Fruit fly (Drosophila melanogaster) whole organism, embryonic: ENCODE measurements around the gene Mzt1.
A peak's percentile ranks its signal among the peaks of the same experiment; 100 is the strongest.

ENCODE experiments used
- Ada2b ChIP-seq: fragments of 200-800 bp; sonication (Bioruptor generic); IDR thresholded peaks from 2 replicates; pipeline ENCODE4 v1.3.6; 2022; ENCODE audit warnings: missing biosample characterization, missing genetic modification characterization
- CG10147 ChIP-seq: fragments of 200-800 bp; sonication (Bioruptor generic); optimal IDR thresholded peaks from 2 replicates; lab custom pipeline; 2019; ENCODE audit warnings: missing biosample characterization, mild to moderate bottlenecking, missing genetic modification characterization, moderate library complexity
- CG10431 ChIP-seq: fragments of 200-800 bp; sonication (Bioruptor generic); optimal IDR thresholded peaks from 3 replicates; lab custom pipeline; 2018; ENCODE audit warnings: missing biosample characterization, mild to moderate bottlenecking, missing genetic modification characterization
- CG15696 ChIP-seq: fragments of 200-800 bp; sonication (Bioruptor generic); optimal IDR thresholded peaks from 2 replicates; lab custom pipeline; 2019; ENCODE audit warnings: missing biosample characterization, mild to moderate bottlenecking, missing genetic modification characterization, moderate library complexity
- CG18476 ChIP-seq: fragments of 200-800 bp; sonication (Bioruptor generic); optimal IDR thresholded peaks from 2 replicates; lab custom pipeline; 2016; ENCODE audit warnings: missing biosample characterization, mild to moderate bottlenecking, missing genetic modification characterization
- CG18599 ChIP-seq: fragments of 200-800 bp; sonication (Bioruptor generic); optimal IDR thresholded peaks from 3 replicates; lab custom pipeline; 2017; ENCODE audit warnings: missing biosample characterization, missing genetic modification characterization, mild to moderate bottlenecking, moderate library complexity, missing genetic modification reagents
- CG2202 ChIP-seq: fragments of 200-800 bp; sonication (Bioruptor generic); optimal IDR thresholded peaks from 2 replicates; lab custom pipeline; 2018; ENCODE audit warnings: missing biosample characterization, mild to moderate bottlenecking, missing genetic modification characterization
- CG2678 ChIP-seq: fragments of 200-800 bp; sonication (Bioruptor generic); optimal IDR thresholded peaks from 3 replicates; lab custom pipeline; 2019; ENCODE audit warnings: missing biosample characterization, mild to moderate bottlenecking, missing genetic modification characterization, moderate library complexity
- CG31365 ChIP-seq: fragments of 200-800 bp; sonication (Bioruptor generic); optimal IDR thresholded peaks from 2 replicates; lab custom pipeline; 2018; ENCODE audit warnings: missing biosample characterization, mild to moderate bottlenecking, missing genetic modification characterization
- CG31388 ChIP-seq: fragments of 200-800 bp; sonication (Bioruptor generic); optimal IDR thresholded peaks from 2 replicates; lab custom pipeline; 2016; ENCODE audit warnings: missing biosample characterization, missing genetic modification characterization
- CG3281 ChIP-seq: fragments of 200-800 bp; sonication (Bioruptor generic); optimal IDR thresholded peaks from 3 replicates; lab custom pipeline; 2017; ENCODE audit warnings: missing biosample characterization, mild to moderate bottlenecking, missing genetic modification characterization
- CG34376 ChIP-seq: fragments of 200-800 bp; sonication (Bioruptor generic); optimal IDR thresholded peaks from 2 replicates; lab custom pipeline; 2018; ENCODE audit warnings: missing biosample characterization, mild to moderate bottlenecking, missing genetic modification characterization
- CG4820 ChIP-seq: fragments of 200-800 bp; sonication (Bioruptor generic); optimal IDR thresholded peaks from 3 replicates; lab custom pipeline; 2016; ENCODE audit warnings: missing biosample characterization, missing genetic modification characterization
- CG6854 ChIP-seq: fragments of 200-800 bp; sonication (Bioruptor generic); optimal IDR thresholded peaks from 3 replicates; lab custom pipeline; 2017; ENCODE audit warnings: missing biosample characterization, mild to moderate bottlenecking, missing genetic modification characterization
- CG7963 ChIP-seq: fragments of 200-800 bp; sonication (Bioruptor generic); IDR thresholded peaks from 3 replicates; pipeline ENCODE4 v1.3.6; 2022; ENCODE audit warnings: missing biosample characterization, missing genetic modification characterization; ENCODE audit not compliant: partially characterized antibody
- Dbx ChIP-seq: fragments of 200-800 bp; sonication (Bioruptor generic); IDR thresholded peaks from 3 replicates; pipeline ENCODE4 v1.3.6; 2022; ENCODE audit warnings: missing biosample characterization, missing genetic modification characterization
- Dip2 ChIP-seq: fragments of 200-800 bp; sonication (Bioruptor generic); IDR thresholded peaks from 2 replicates; pipeline ENCODE4 v1.3.6; 2022; ENCODE audit warnings: missing biosample characterization, missing genetic modification characterization
- Drgx ChIP-seq: fragments of 200-800 bp; sonication (Bioruptor generic); IDR thresholded peaks from 2 replicates; pipeline ENCODE4 v1.3.6; 2022; ENCODE audit warnings: missing biosample characterization, missing genetic modification characterization
- ERR ChIP-seq: fragments of 200-800 bp; sonication (Bioruptor generic); optimal IDR thresholded peaks from 2 replicates; lab custom pipeline; 2016; ENCODE audit warnings: missing biosample characterization, missing genetic modification characterization
- Ets65A ChIP-seq: fragments of 200-800 bp; sonication (Bioruptor generic); peaks from one replicate; lab custom pipeline; 2016; ENCODE audit warnings: missing biosample characterization, missing genetic modification characterization
- Fer3 ChIP-seq: fragments of 200-800 bp; sonication (Bioruptor generic); optimal IDR thresholded peaks from 2 replicates; lab custom pipeline; 2018; ENCODE audit warnings: missing biosample characterization, mild to moderate bottlenecking, missing genetic modification characterization, moderate library complexity
- HLH3B ChIP-seq: fragments of 200-800 bp; sonication (Bioruptor generic); IDR thresholded peaks from 2 replicates; pipeline ENCODE4 v1.3.6; 2022; ENCODE audit warnings: missing biosample characterization, missing genetic modification characterization
- Max ChIP-seq: fragments of 200-800 bp; sonication (Bioruptor generic); optimal IDR thresholded peaks from 2 replicates; lab custom pipeline; 2016; ENCODE audit warnings: missing biosample characterization, mild to moderate bottlenecking, missing genetic modification characterization
- Med ChIP-seq: fragments of 200-800 bp; sonication (Bioruptor generic); peaks from one replicate; lab custom pipeline; 2016; ENCODE audit warnings: missing biosample characterization, missing genetic modification characterization, mild to moderate bottlenecking, inconsistent platforms, moderate library complexity
- Meics ChIP-seq: fragments of 200-800 bp; sonication (Bioruptor generic); optimal IDR thresholded peaks from 2 replicates; lab custom pipeline; 2017; ENCODE audit warnings: missing biosample characterization, mild to moderate bottlenecking, missing genetic modification characterization
- NfI ChIP-seq: fragments of 200-800 bp; sonication (Bioruptor generic); optimal IDR thresholded peaks from 3 replicates; lab custom pipeline; 2018; ENCODE audit warnings: missing biosample characterization, mild to moderate bottlenecking, missing genetic modification characterization, moderate library complexity
- PHDP ChIP-seq: fragments of 200-800 bp; sonication (Bioruptor generic); optimal IDR thresholded peaks from 3 replicates; lab custom pipeline; 2018; ENCODE audit warnings: missing biosample characterization, mild to moderate bottlenecking, missing genetic modification characterization, moderate library complexity
- Pdp1 ChIP-seq, 2 experiments: fragments of 200-800 bp; sonication (Bioruptor generic); optimal IDR thresholded peaks; 3 replicates each; lab custom pipeline; 2016; ENCODE audit warnings: missing biosample characterization in 2 of 2, missing genetic modification characterization in 2 of 2, mild to moderate bottlenecking in 1 of 2, moderate library complexity in 1 of 2
- Ptx1 ChIP-seq: fragments of 200-800 bp; sonication (Bioruptor generic); IDR thresholded peaks from 2 replicates; pipeline ENCODE4 v1.3.6; 2022; ENCODE audit warnings: missing biosample characterization, missing genetic modification characterization
- Ssrp ChIP-seq: fragments of 200-800 bp; sonication (Bioruptor generic); optimal IDR thresholded peaks from 2 replicates; lab custom pipeline; 2018; ENCODE audit warnings: missing biosample characterization, mild to moderate bottlenecking, missing genetic modification characterization, moderate library complexity
- Tbp ChIP-seq: fragments of >200 bp; optimal IDR thresholded peaks from 2 replicates; lab custom pipeline; 2018; ENCODE audit warnings: missing biosample characterization, missing genetic modification characterization
- Xrp1 ChIP-seq: fragments of 200-800 bp; sonication (Bioruptor generic); IDR thresholded peaks from 2 replicates; pipeline ENCODE4 v1.3.6; 2022; ENCODE audit warnings: missing biosample characterization, missing genetic modification characterization
- ap ChIP-seq: fragments of 200-800 bp; sonication (Bioruptor generic); IDR thresholded peaks from 2 replicates; pipeline ENCODE4 v1.3.6; 2022; ENCODE audit warnings: missing biosample characterization, missing genetic modification characterization
- br ChIP-seq: fragments of >200 bp; optimal IDR thresholded peaks from 2 replicates; lab custom pipeline; 2017
- danr ChIP-seq: fragments of 200-800 bp; sonication (Bioruptor generic); IDR thresholded peaks from 2 replicates; pipeline ENCODE4 v1.3.6; 2022; ENCODE audit warnings: missing biosample characterization, missing genetic modification characterization
- dysf ChIP-seq: fragments of 200-800 bp; sonication (Bioruptor generic); IDR thresholded peaks from 3 replicates; pipeline ENCODE4 v1.3.6; 2022; ENCODE audit warnings: missing biosample characterization, missing genetic modification characterization
- gem ChIP-seq: fragments of 200-800 bp; sonication (Bioruptor generic); optimal IDR thresholded peaks from 2 replicates; lab custom pipeline; 2019; ENCODE audit warnings: missing biosample characterization, mild to moderate bottlenecking, missing genetic modification characterization, moderate library complexity
- gsb-n ChIP-seq: fragments of 200-800 bp; sonication (Bioruptor generic); optimal IDR thresholded peaks from 3 replicates; lab custom pipeline; 2018; ENCODE audit warnings: missing biosample characterization, mild to moderate bottlenecking, missing genetic modification characterization
- kay ChIP-seq: fragments of 200-800 bp; sonication (Bioruptor generic); optimal IDR thresholded peaks from 2 replicates; lab custom pipeline; 2016; ENCODE audit warnings: missing biosample characterization, missing genetic modification characterization
- knrl ChIP-seq: fragments of 200-800 bp; sonication (Bioruptor generic); IDR thresholded peaks from 3 replicates; pipeline ENCODE4 v1.3.6; 2022; ENCODE audit warnings: missing biosample characterization, missing genetic modification characterization; ENCODE audit not compliant: partially characterized antibody
- oc ChIP-seq: fragments of 200-800 bp; sonication (Bioruptor generic); optimal IDR thresholded peaks from 2 replicates; lab custom pipeline; 2018; ENCODE audit warnings: missing biosample characterization, mild to moderate bottlenecking, missing genetic modification characterization, moderate library complexity
- onecut ChIP-seq: fragments of 200-800 bp; sonication (Bioruptor generic); IDR thresholded peaks from 2 replicates; pipeline ENCODE4 v1.3.6; 2022; ENCODE audit warnings: missing biosample characterization, missing genetic modification characterization
- pan ChIP-seq, 4 experiments: fragments of >200 bp in 3 of 4; fragments of 200-800 bp in 1 of 4; sonication (Bioruptor generic) in 1 of 4; optimal IDR thresholded peaks in 3 of 4; IDR thresholded peaks in 1 of 4; 2 replicates each; pipeline versions ENCODE4 v1.3.6 to Lab custom; 2017 to 2022; ENCODE audit warnings: missing biosample characterization in 2 of 4, missing genetic modification characterization in 2 of 4, mixed read lengths in 1 of 4
- peb ChIP-seq: fragments of 200-800 bp; sonication (Bioruptor generic); IDR thresholded peaks from 2 replicates; pipeline ENCODE4 v1.3.6; 2022; ENCODE audit warnings: missing biosample characterization, missing genetic modification characterization
- pho ChIP-seq: fragments of 200-800 bp; sonication (Bioruptor generic); optimal IDR thresholded peaks from 2 replicates; lab custom pipeline; 2016; ENCODE audit warnings: missing biosample characterization, missing genetic modification characterization
- pzg ChIP-seq: fragments of 200-800 bp; sonication (Bioruptor generic); optimal IDR thresholded peaks from 3 replicates; lab custom pipeline; 2018; ENCODE audit warnings: missing biosample characterization, mild to moderate bottlenecking, missing genetic modification characterization, moderate library complexity
- sisA ChIP-seq: fragments of 200-800 bp; sonication (Bioruptor generic); IDR thresholded peaks from 2 replicates; pipeline ENCODE4 v1.3.6; 2022; ENCODE audit warnings: missing biosample characterization, missing genetic modification characterization
- tin ChIP-seq: fragments of 200-800 bp; sonication (Bioruptor generic); optimal IDR thresholded peaks from 3 replicates; lab custom pipeline; 2016; ENCODE audit warnings: missing biosample characterization, missing genetic modification characterization
- vvl ChIP-seq: fragments of 200-800 bp; sonication (Bioruptor generic); IDR thresholded peaks from 2 replicates; pipeline ENCODE4 v1.3.6; 2022; ENCODE audit warnings: missing biosample characterization, missing genetic modification characterization
- wek ChIP-seq: fragments of 200-800 bp; sonication (Bioruptor generic); optimal IDR thresholded peaks from 3 replicates; lab custom pipeline; 2018; ENCODE audit warnings: missing biosample characterization, mild to moderate bottlenecking, missing genetic modification characterization, moderate library complexity
- z ChIP-seq: fragments of 200-800 bp; sonication (Bioruptor generic); IDR thresholded peaks from 3 replicates; pipeline ENCODE4 v1.3.6; 2022; ENCODE audit warnings: missing biosample characterization, missing genetic modification characterization

The Mzt1 gene

DNA sequence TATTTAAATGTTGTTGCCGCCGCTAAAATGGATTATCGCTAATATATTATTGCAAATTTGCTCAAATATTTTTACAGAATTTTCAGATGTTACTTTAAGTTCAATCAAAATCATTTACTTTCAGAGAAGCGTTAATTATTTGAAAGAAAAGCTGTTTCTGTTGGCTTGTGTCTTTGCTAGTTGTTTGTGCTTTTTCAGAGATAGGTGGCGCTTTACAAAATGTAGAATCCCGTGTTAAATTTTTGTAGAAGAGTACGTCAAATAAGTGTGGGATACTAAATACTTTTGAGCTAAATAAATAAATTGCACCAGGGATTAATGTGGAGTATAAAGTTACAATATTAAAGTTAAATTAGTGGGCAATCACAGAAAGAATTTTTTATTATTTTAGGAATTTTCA lies 20.2 kb downstream of the Mzt1 start (continued):
- TF ChIP-seq onecut (GFP tag; lab: Robert Waterston, UW): no peak
- TF ChIP-seq br (lab: Kevin White, UChicago): no peak
- no peak for TF ChIP-seq Meics (GFP tag; lab: Kevin White, UChicago)
- TF ChIP-seq oc: no peak
- TF ChIP-seq Ssrp (tag; lab: Kevin White, UChicago): no peak
- TF ChIP-seq pho (GFP tag; lab: Kevin White, UChicago): no peak
- no peak for TF ChIP-seq CG10431 (GFP tag; lab: Kevin White, UChicago)
- no peak for TF ChIP-seq sisA (GFP tag; lab: Robert Waterston, UW)
- TF ChIP-seq peb (GFP tag; lab: Robert Waterston, UW): no peak
- TF ChIP-seq CG31388 (GFP tag; lab: Kevin White, UChicago): no peak
- TF ChIP-seq CG15696 (tag; lab: Kevin White, UChicago): peak; percentile 8
- no peak for TF ChIP-seq tin (GFP tag; lab: Kevin White, UChicago)
- TF ChIP-seq pzg: peak; percentile 4
- TF ChIP-seq ERR (GFP tag; lab: Kevin White, UChicago): no peak
- TF ChIP-seq knrl (GFP tag; lab: Robert Waterston, UW): peak; percentile 49; the same call in 1 of the 3 replicates
- TF ChIP-seq Dip2: peak; percentile 96
- TF ChIP-seq CG34376 (GFP tag; lab: Kevin White, UChicago): no peak
- TF ChIP-seq Xrp1 (GFP tag; lab: Robert Waterston, UW): no peak
- TF ChIP-seq CG2202 (tag; lab: Kevin White, UChicago): no peak
- TF ChIP-seq PHDP (tag; lab: Kevin White, UChicago): no peak
- TF ChIP-seq HLH3B (GFP tag; lab: Robert Waterston, UW): no peak
- peak; percentile 87 for TF ChIP-seq Ets65A (GFP tag; lab: Kevin White, UChicago)
- TF ChIP-seq NfI: no peak
- no peak for TF ChIP-seq Tbp (GFP tag; lab: Kevin White, UChicago)
- no peak for TF ChIP-seq wek
- TF ChIP-seq danr (GFP tag; lab: Robert Waterston, UW): no peak
- TF ChIP-seq Max (GFP tag; lab: Kevin White, UChicago): no peak

DNA sequence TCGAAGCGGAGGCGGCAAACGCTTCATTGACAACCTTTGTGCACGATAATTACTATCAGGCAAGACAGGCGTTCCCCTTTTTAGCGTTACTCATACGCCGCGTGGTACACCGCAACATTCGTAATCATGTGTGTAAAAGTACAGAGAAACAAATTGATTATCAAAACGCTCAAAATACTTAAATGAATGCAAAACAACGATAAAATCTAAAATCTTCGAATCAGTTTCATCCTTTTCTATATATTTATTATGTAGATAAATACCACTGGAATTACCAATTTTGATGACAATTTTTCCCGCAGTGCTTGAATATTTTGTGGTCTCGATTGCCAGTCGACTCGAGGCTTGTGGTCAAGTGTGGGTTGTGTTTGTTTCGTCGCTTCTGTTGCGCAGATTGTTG lies 21.8 kb downstream of the Mzt1 start:
- TF ChIP-seq CG31365 (tag; lab: Kevin White, UChicago) (no peak), kay (GFP tag; lab: Kevin White, UChicago) (peak; percentile 32), CG10147 (GFP tag; lab: Kevin White, UChicago) (peak; percentile 69), CG6854 (peak; percentile 22), Ada2b (GFP tag; lab: Robert Waterston, UW) (peak; percentile 70; the same call in 1 of the 2 replicates), Fer3 (tag; lab: Kevin White, UChicago) (peak; percentile 16), pan (optimal IDR thresholded peaks at IDR 0.05; lab: Kevin White, UChicago) (no peak), pan (GFP tag; optimal IDR thresholded peaks at IDR 0.05 in 1 of 2, IDR thresholded peaks at IDR 0.05 in 1 of 2) (peak in 1 of 2 experiments; percentile 45), CG7963 (GFP tag; lab: Robert Waterston, UW) (no peak), CG2678 (tag; lab: Kevin White, UChicago) (peak; percentile 42), dysf (GFP tag; lab: Robert Waterston, UW) (peak; percentile 33; the same call in 1 of the 3 replicates), vvl (0 out of 2 replicates have a peak, but pooled peaks have one; percentile 11), z (GFP tag; lab: Robert Waterston, UW) (no peak), gsb-n (no peak), CG4820 (GFP tag; lab: Kevin White, UChicago) (peak; percentile 7), ap (GFP tag; lab: Robert Waterston, UW) (no peak), Pdp1 (GFP tag; optimal IDR thresholded peaks at IDR 0.05; lab: Kevin White, UChicago) (peak in 1 of 2 experiments; percentile 21), CG18599 (GFP tag; lab: Kevin White, UChicago) (peak; percentile 80), CG18476 (GFP tag; lab: Kevin White, UChicago) (peak; percentile 38), Drgx (GFP tag; lab: Robert Waterston, UW) (peak; percentile 42; the same call in 1 of the 2 replicates), CG3281 (peak; percentile 41), Dbx (peak; percentile 49; the same call in 1 of the 3 replicates), Med (GFP tag; lab: Kevin White, UChicago) (peak; percentile 73), gem (tag; lab: Kevin White, UChicago) (peak; percentile 36), Ptx1 (GFP tag; lab: Robert Waterston, UW) (peak; percentile 23; the same call in 1 of the 2 replicates)
